Worm (Caenorhabditis elegans) whole organism, L4 larva: ENCODE results near the gene tag-275.
A peak's percentile ranks its signal among the peaks of the same experiment; 100 is the strongest.

Experiments
- D1046.2 ChIP-seq: fragments of 200-800 bp; sonication (Bioruptor generic); IDR thresholded peaks from 2 replicates; pipeline ENCODE4 v1.3.6; 2022; ENCODE audit warnings: missing genetic modification characterization, missing compliant biosample characterization
- F44E2.7 ChIP-seq: fragments of 200-800 bp; sonication (Bioruptor generic); IDR thresholded peaks from 2 replicates; pipeline ENCODE4 v2.1.2; 2022; ENCODE audit warnings: missing genetic modification characterization, missing compliant biosample characterization
- F49E8.2 ChIP-seq: sonication (generic microtip); optimal IDR thresholded peaks from 2 replicates; lab custom pipeline; 2016; ENCODE audit warnings: missing compliant biosample characterization, mild to moderate bottlenecking, missing genetic modification characterization, borderline replicate concordance
- R02D3.7 ChIP-seq: fragments of 150-350 bp; sonication (generic microtip); optimal IDR thresholded peaks from 3 replicates; lab custom pipeline; 2014; ENCODE audit warnings: missing biosample characterization, missing genetic modification characterization
- T26A8.4 ChIP-seq: fragments of 200-800 bp; sonication (Bioruptor generic); IDR thresholded peaks from 2 replicates; pipeline ENCODE4 v1.3.6; 2022; ENCODE audit warnings: missing genetic modification characterization, missing compliant biosample characterization
- Y75B8A.6 ChIP-seq: fragments of 200-800 bp; sonication (Bioruptor generic); IDR thresholded peaks from 2 replicates; pipeline ENCODE4 v1.3.6; 2022; ENCODE audit warnings: missing genetic modification reagents, missing genetic modification characterization, missing compliant biosample characterization
- ZK546.5 ChIP-seq, 2 experiments: sonication (generic microtip); optimal IDR thresholded peaks; 2 replicates each; lab custom pipeline; 2017; ENCODE audit warnings: missing biosample characterization in 2 of 2, missing genetic modification characterization in 2 of 2
- aha-1 ChIP-seq: fragments of 150-350 bp; peaks from one replicate; lab custom pipeline; 2014; ENCODE audit warnings: missing biosample characterization, missing genetic modification characterization
- aly-2 ChIP-seq: sonication (generic microtip); optimal IDR thresholded peaks from 2 replicates; lab custom pipeline; 2018; ENCODE audit warnings: missing biosample characterization, missing genetic modification characterization
- arid-1 ChIP-seq: fragments of 200-800 bp; sonication (Bioruptor generic); conservative IDR thresholded peaks from 2 replicates; pipeline ENCODE4 v1.3.6; 2022; ENCODE audit warnings: missing genetic modification reagents, missing genetic modification characterization, missing compliant biosample characterization
- ctbp-1 ChIP-seq: fragments of 200-800 bp; sonication (Bioruptor generic); IDR thresholded peaks from 2 replicates; pipeline ENCODE4 v1.3.6; 2022; ENCODE audit warnings: missing genetic modification reagents, missing genetic modification characterization, missing compliant biosample characterization
- daf-12 ChIP-seq: fragments of 150-350 bp; optimal IDR thresholded peaks from 2 replicates; lab custom pipeline; 2014; ENCODE audit warnings: missing biosample characterization, missing genetic modification reagents, missing genetic modification characterization
- daf-16 ChIP-seq, 3 experiments: sonication (generic microtip); optimal IDR thresholded peaks; 2 replicates each; lab custom pipeline; 2016 to 2017; ENCODE audit warnings: missing genetic modification characterization in 3 of 3, missing genetic modification reagents in 3 of 3, mild to moderate bottlenecking in 2 of 3, missing compliant biosample characterization in 2 of 3, missing biosample characterization in 1 of 3, moderate library complexity in 1 of 3
- dmd-6 ChIP-seq: fragments of 200-800 bp; sonication (Bioruptor generic); IDR thresholded peaks from 2 replicates; pipeline ENCODE4 v1.3.6; 2022; ENCODE audit warnings: missing genetic modification reagents, missing genetic modification characterization, missing compliant biosample characterization
- dmd-9 ChIP-seq: fragments of 200-800 bp; sonication (Bioruptor generic); IDR thresholded peaks from 2 replicates; pipeline ENCODE4 v1.3.6; 2022; ENCODE audit warnings: missing genetic modification reagents, missing genetic modification characterization, missing compliant biosample characterization
- dpl-1 ChIP-seq: fragments of 150-350 bp; optimal IDR thresholded peaks from 2 replicates; lab custom pipeline; 2014; ENCODE audit warnings: missing biosample characterization, missing genetic modification reagents, missing genetic modification characterization
- dve-1 ChIP-seq: sonication (generic microtip); optimal IDR thresholded peaks from 2 replicates; lab custom pipeline; 2017; ENCODE audit warnings: antibody characterized with exemption, mild to moderate bottlenecking, missing genetic modification characterization, missing compliant biosample characterization; ENCODE audit not compliant: insufficient read depth
- fkh-10 ChIP-seq: fragments of 150-350 bp; optimal IDR thresholded peaks from 2 replicates; lab custom pipeline; 2014; ENCODE audit warnings: missing biosample characterization, missing genetic modification reagents, missing genetic modification characterization
- hlh-11 ChIP-seq: fragments of 200-800 bp; sonication (Bioruptor generic); optimal IDR thresholded peaks from 2 replicates; lab custom pipeline; 2018; ENCODE audit warnings: mild to moderate bottlenecking, missing genetic modification characterization, missing compliant biosample characterization
- hlh-30 ChIP-seq: sonication (generic microtip); optimal IDR thresholded peaks from 2 replicates; lab custom pipeline; 2017; ENCODE audit warnings: antibody characterized with exemption, mild to moderate bottlenecking, missing genetic modification characterization, missing compliant biosample characterization; ENCODE audit not compliant: insufficient read depth
- jun-1 ChIP-seq: fragments of 150-350 bp; optimal IDR thresholded peaks from 2 replicates; lab custom pipeline; 2014; ENCODE audit warnings: missing biosample characterization, missing genetic modification reagents, missing genetic modification characterization
- lin-1 ChIP-seq: fragments of 200-800 bp; sonication (Bioruptor generic); IDR thresholded peaks from 2 replicates; pipeline ENCODE4 v1.3.6; 2022; ENCODE audit warnings: missing genetic modification reagents, missing genetic modification characterization, missing compliant biosample characterization
- lin-38 ChIP-seq: fragments of 200-800 bp; sonication (Bioruptor generic); IDR thresholded peaks from 2 replicates; pipeline ENCODE4 v1.3.6; 2022; ENCODE audit warnings: missing genetic modification reagents, missing genetic modification characterization, missing compliant biosample characterization
- lin-39 ChIP-seq: fragments of 150-350 bp; optimal IDR thresholded peaks from 2 replicates; lab custom pipeline; 2014; ENCODE audit warnings: missing biosample characterization, missing genetic modification reagents, missing genetic modification characterization
- lir-3 ChIP-seq: sonication (generic microtip); optimal IDR thresholded peaks from 2 replicates; lab custom pipeline; 2016; ENCODE audit warnings: mild to moderate bottlenecking, missing genetic modification characterization, missing compliant biosample characterization
- lsy-2 ChIP-seq, 2 experiments: fragments of 150-350 bp in 1 of 2; sonication (generic microtip) in 1 of 2; optimal IDR thresholded peaks; 2 replicates each; lab custom pipeline; 2014 to 2017; ENCODE audit warnings: missing biosample characterization in 2 of 2, missing genetic modification characterization in 2 of 2
- madf-5 ChIP-seq, 2 experiments: fragments of 200-800 bp; sonication (Bioruptor generic); IDR thresholded peaks; 2 replicates each; pipeline ENCODE4 v1.3.6; 2022; ENCODE audit warnings: missing compliant biosample characterization in 2 of 2, missing genetic modification characterization in 2 of 2
- mdl-1 ChIP-seq, 2 experiments: fragments of 150-350 bp in 1 of 2; sonication (generic microtip) in 1 of 2; optimal IDR thresholded peaks; 2 replicates each; lab custom pipeline; 2014 to 2017; ENCODE audit warnings: missing biosample characterization in 2 of 2, missing genetic modification characterization in 2 of 2
- mep-1 ChIP-seq: fragments of 150-350 bp; sonication (generic microtip); optimal IDR thresholded peaks from 3 replicates; lab custom pipeline; 2014; ENCODE audit warnings: missing biosample characterization, missing genetic modification characterization
- mes-2 ChIP-seq: sonication (generic microtip); optimal IDR thresholded peaks from 2 replicates; lab custom pipeline; 2016; ENCODE audit warnings: missing genotype, mild to moderate bottlenecking, missing genetic modification characterization, missing compliant biosample characterization; ENCODE audit not compliant: poor library complexity, severe bottlenecking
- nhr-11 ChIP-seq: fragments of 150-350 bp; optimal IDR thresholded peaks from 2 replicates; lab custom pipeline; 2014; ENCODE audit warnings: missing biosample characterization, missing genetic modification characterization
- nhr-237 ChIP-seq: sonication (generic microtip); optimal IDR thresholded peaks from 2 replicates; lab custom pipeline; 2017; ENCODE audit warnings: missing biosample characterization, missing genetic modification characterization
- nhr-28 ChIP-seq: fragments of 150-350 bp; optimal IDR thresholded peaks from 2 replicates; lab custom pipeline; 2014; ENCODE audit warnings: missing biosample characterization, missing genetic modification characterization
- nhr-48 ChIP-seq: sonication (generic microtip); optimal IDR thresholded peaks from 2 replicates; lab custom pipeline; 2016; ENCODE audit warnings: mild to moderate bottlenecking, missing genetic modification characterization, missing compliant biosample characterization
- nhr-6 ChIP-seq: fragments of 150-350 bp; optimal IDR thresholded peaks from 2 replicates; lab custom pipeline; 2014; ENCODE audit warnings: missing biosample characterization, missing genetic modification characterization
- pqm-1 ChIP-seq: sonication (generic microtip); optimal IDR thresholded peaks from 2 replicates; lab custom pipeline; 2017; ENCODE audit warnings: missing biosample characterization, missing genetic modification characterization
- rbr-2 ChIP-seq: sonication (generic microtip); optimal IDR thresholded peaks from 2 replicates; lab custom pipeline; 2016; ENCODE audit warnings: missing genotype, missing genetic modification characterization, missing compliant biosample characterization
- tra-1 ChIP-seq: fragments of 200-800 bp; sonication (Bioruptor generic); IDR thresholded peaks from 2 replicates; pipeline ENCODE4 v1.3.6; 2022; ENCODE audit warnings: missing genetic modification reagents, missing genetic modification characterization, missing compliant biosample characterization
- unc-130 ChIP-seq: sonication (generic microtip); optimal IDR thresholded peaks from 2 replicates; lab custom pipeline; 2016; ENCODE audit warnings: missing genetic modification reagents, missing genetic modification characterization, missing compliant biosample characterization
- unc-39 ChIP-seq: sonication (generic microtip); optimal IDR thresholded peaks from 2 replicates; lab custom pipeline; 2017; ENCODE audit warnings: missing biosample characterization, missing genetic modification characterization
- unc-62 ChIP-seq, 3 experiments: fragments of 150-350 bp in 1 of 3; sonication (generic microtip); optimal IDR thresholded peaks in 2 of 3; peaks in 1 of 3; 1 replicate in 1 of 3; 2 replicates in 2 of 3; lab custom pipeline; 2014 to 2017; ENCODE audit warnings: missing biosample characterization in 3 of 3, missing genetic modification characterization in 3 of 3, missing genetic modification reagents in 3 of 3, missing genotype in 1 of 3
- zfp-2 ChIP-seq: sonication (generic microtip); optimal IDR thresholded peaks from 2 replicates; lab custom pipeline; 2016; ENCODE audit warnings: mild to moderate bottlenecking, missing genetic modification characterization, missing compliant biosample characterization
- zfp-3 ChIP-seq: fragments of 200-800 bp; sonication (Bioruptor generic); conservative IDR thresholded peaks from 2 replicates; pipeline ENCODE4 v1.3.6; 2022; ENCODE audit warnings: missing genetic modification reagents, missing genetic modification characterization, missing compliant biosample characterization
- zip-11 ChIP-seq: fragments of 200-800 bp; sonication (Bioruptor generic); IDR thresholded peaks from 2 replicates; pipeline ENCODE4 v1.3.6; 2022; ENCODE audit warnings: missing genetic modification characterization, missing compliant biosample characterization
- zip-2 ChIP-seq: fragments of 150-350 bp; optimal IDR thresholded peaks from 2 replicates; lab custom pipeline; 2014; ENCODE audit warnings: missing biosample characterization, missing genetic modification characterization
- ztf-7 ChIP-seq: fragments of 150-350 bp; optimal IDR thresholded peaks from 2 replicates; lab custom pipeline; 2014; ENCODE audit warnings: missing biosample characterization, missing genetic modification characterization

The tag-275 gene

ce11 chrX:6129277-6129676 is 21.1 kb downstream of the tag-275 start (continued):
- TF ChIP-seq dve-1 (tag; lab: Kevin White, UChicago) (peak; percentile 81), lsy-2 (tag; optimal IDR thresholded peaks at IDR 0.05; lab: Kevin White, UChicago) (peak in 1 of 2 experiments; percentile 16), D1046.2 (GFP tag; lab: Robert Waterston, UW) (no peak), zfp-3 (GFP tag; lab: Robert Waterston, UW) (no peak), pqm-1 (tag; lab: Kevin White, UChicago) (peak; percentile 81), nhr-6 (tag; lab: Kevin White, UChicago) (peak; percentile 5), dmd-6 (peak; percentile 85)

DNA sequence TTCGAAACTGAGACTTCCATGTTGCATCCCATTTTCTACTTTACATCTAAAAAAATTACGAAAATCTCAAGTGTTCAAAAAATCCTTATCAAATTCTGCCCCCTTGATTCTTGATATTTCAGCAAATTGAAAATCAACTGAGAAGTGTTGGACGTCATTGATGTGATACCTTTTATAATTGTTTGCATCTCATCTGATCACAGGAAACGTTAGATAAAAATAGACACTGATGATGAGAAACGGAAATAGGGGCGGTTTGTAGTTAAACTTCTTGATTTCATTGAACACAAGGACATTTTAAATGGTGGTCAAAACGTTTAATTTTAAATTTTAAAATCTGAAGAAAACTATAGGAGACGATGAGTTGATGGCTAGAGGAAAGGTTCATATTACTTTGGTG is 21.6 kb downstream of the tag-275 start:
- TF ChIP-seq unc-62 (GFP tag; optimal IDR thresholded peaks at IDR 0.05 in 1 of 2; lab: Kevin White, UChicago), result peak in 1 of 2 experiments; percentile 88
- TF ChIP-seq unc-62 (tag; optimal IDR thresholded peaks at IDR 0.05; lab: Kevin White, UChicago), result no peak
- TF ChIP-seq ZK546.5 (tag; optimal IDR thresholded peaks at IDR 0.05; lab: Kevin White, UChicago), result no peak
- TF ChIP-seq, all 104 proteins: peak for 1

- TF ChIP-seq lin-38 (GFP tag; lab: Robert Waterston, UW) (no peak), F49E8.2 (tag; lab: Kevin White, UChicago) (no peak), mep-1 (tag; lab: Kevin White, UChicago) (peak; percentile 37), dpl-1 (no peak), F44E2.7 (no peak), arid-1 (no peak), rbr-2 (tag; lab: Kevin White, UChicago) (peak; percentile 2), lir-3 (no peak), ztf-7 (tag; lab: Kevin White, UChicago) (no peak), dmd-9 (GFP tag; lab: Robert Waterston, UW) (no peak), mdl-1 (tag; optimal IDR thresholded peaks at IDR 0.05; lab: Kevin White, UChicago) (peak in 1 of 2 experiments; percentile 9), mes-2 (tag; lab: Kevin White, UChicago) (peak; percentile 33), fkh-10 (GFP tag; lab: Kevin White, UChicago) (no peak), Y75B8A.6 (GFP tag; lab: Robert Waterston, UW) (no peak), lin-39 (tag; lab: Kevin White, UChicago) (no peak), nhr-28 (tag; lab: Kevin White, UChicago) (peak; percentile 38), lsy-2 (tag; optimal IDR thresholded peaks at IDR 0.05; lab: Kevin White, UChicago) (peak in 1 of 2 experiments; percentile 35), tra-1 (GFP tag; lab: Robert Waterston, UW) (no peak), zfp-2 (no peak), unc-39 (tag; lab: Kevin White, UChicago) (no peak), nhr-48 (tag; lab: Kevin White, UChicago) (no peak), nhr-6 (tag; lab: Kevin White, UChicago) (no peak), aha-1 (tag; lab: Kevin White, UChicago) (peak; percentile 98), nhr-11 (tag; lab: Kevin White, UChicago) (no peak), zfp-3 (GFP tag; lab: Robert Waterston, UW) (no peak), hlh-11 (tag; lab: Kevin White, UChicago) (peak; percentile 42), unc-130 (GFP tag; lab: Kevin White, UChicago) (no peak), aly-2 (tag; lab: Kevin White, UChicago) (no peak), madf-5 (GFP tag; IDR thresholded peaks at IDR 0.05; lab: Robert Waterston, UW) (no peak), zip-11 (GFP tag; lab: Robert Waterston, UW) (no peak), lin-1 (GFP tag; lab: Robert Waterston, UW) (no peak), nhr-237 (no peak), jun-1 (tag; lab: Kevin White, UChicago) (no peak), T26A8.4 (0 out of 2 replicates have a peak, but pooled peaks have one; percentile 9), zip-2 (tag; lab: Kevin White, UChicago) (no peak), hlh-30 (tag; lab: Kevin White, UChicago) (peak; percentile 2), daf-12 (tag; lab: Kevin White, UChicago) (no peak), ctbp-1 (GFP tag; lab: Robert Waterston, UW) (peak; percentile 69), daf-16 (GFP tag; optimal IDR thresholded peaks at IDR 0.05; lab: Kevin White, UChicago) (no peak), daf-16 (tag; optimal IDR thresholded peaks at IDR 0.05; lab: Kevin White, UChicago) (no peak), dmd-6 (peak; percentile 44; the same call in 1 of the 2 replicates), R02D3.7 (no peak)
These were observed 22.1 kb downstream of the tag-275 start, which contains the start of gene C15H9.9 for ce11 chrX:6128225-6128686. C15H9.9 (minus strand) TSS chrX:6128275.
